Worm (Caenorhabditis elegans): ENCODE measurements around the gene F25B3.2.

DNA sequence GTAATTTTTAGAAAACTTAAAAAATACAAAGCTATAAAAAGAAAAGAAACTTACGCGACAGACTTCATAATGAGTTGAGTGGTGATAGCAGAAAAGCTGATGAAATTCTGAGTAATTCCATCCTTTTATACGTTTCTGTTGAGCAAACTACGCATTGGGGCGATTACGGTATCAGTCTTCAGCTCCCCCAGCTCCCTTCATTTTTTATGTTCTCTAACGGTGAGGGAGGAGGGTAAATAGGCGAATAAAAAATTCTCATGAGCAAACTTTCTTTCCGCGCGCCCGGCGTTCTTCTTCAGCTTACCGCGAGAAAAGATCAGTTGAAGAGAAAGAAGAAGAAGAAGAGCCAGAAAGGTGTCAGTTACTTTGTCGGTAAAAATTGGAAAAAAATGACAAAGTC, 41.8 kb downstream of the F25B3.2 start, which contains the start of gene idpc-7:
- TF ChIP-seq nhr-237 (tag; optimal IDR thresholded peaks at IDR 0.05) (no peak), lsy-2 (tag; optimal IDR thresholded peaks at IDR 0.05) (no peak), blmp-1 (tag; optimal IDR thresholded peaks at IDR 0.05) (no peak), alr-1 (tag; optimal IDR thresholded peaks at IDR 0.05; ENCODE audit: borderline replicate concordance) (no peak), unc-62 (GFP tag; optimal IDR thresholded peaks at IDR 0.05) (no peak), nhr-28 (tag; optimal IDR thresholded peaks at IDR 0.05) (no peak), elt-2 (tag; optimal IDR thresholded peaks at IDR 0.05) (no peak), ama-1 (optimal IDR thresholded peaks at IDR 0.05) (no peak), mdl-1 (tag; optimal IDR thresholded peaks at IDR 0.05) (no peak), zag-1 (tag; optimal IDR thresholded peaks at IDR 0.05) (no peak), ztf-4 (tag; optimal IDR thresholded peaks at IDR 0.05) (no peak), snpc-4 (tag; optimal IDR thresholded peaks at IDR 0.05) (no peak), vab-15 (tag; optimal IDR thresholded peaks at IDR 0.05) (no peak), nhr-11 (tag; optimal IDR thresholded peaks at IDR 0.05) (no peak)

Measured in whole organism, L1 larva.